Worm (Caenorhabditis elegans) whole organism, young adult: Measurements from ENCODE around the gene F53A9.9.
A peak's percentile ranks its signal among the peaks of the same experiment; 100 is the strongest.

ENCODE experiments used
- B0035.1 ChIP-seq: sonication (generic microtip); optimal IDR thresholded peaks from 2 replicates; lab custom pipeline; 2016; ENCODE audit warnings: missing genetic modification characterization, mild to moderate bottlenecking, missing compliant biosample characterization, missing genotype, missing genetic modification reagents
- F22D6.2 ChIP-seq: sonication (generic microtip); optimal IDR thresholded peaks from 2 replicates; lab custom pipeline; 2016; ENCODE audit warnings: mild to moderate bottlenecking, missing genetic modification characterization, missing compliant biosample characterization
- T26A5.8 ChIP-seq: sonication (generic microtip); optimal IDR thresholded peaks from 2 replicates; lab custom pipeline; 2016; ENCODE audit warnings: missing genetic modification characterization, missing compliant biosample characterization
- Y53F4B.3 ChIP-seq: fragments of 200-800 bp; sonication (Bioruptor generic); IDR thresholded peaks from 2 replicates; pipeline ENCODE4 v1.3.6; 2022; ENCODE audit warnings: missing genetic modification reagents, missing genetic modification characterization, missing compliant biosample characterization
- Y53G8AR.9 ChIP-seq: fragments of 200-800 bp; sonication (Bioruptor generic); conservative IDR thresholded peaks from 2 replicates; pipeline ENCODE4 v1.3.6; 2022; ENCODE audit warnings: missing genetic modification reagents, missing genetic modification characterization, missing compliant biosample characterization
- Y56A3A.18 ChIP-seq: fragments of 200-800 bp; sonication (Bioruptor generic); IDR thresholded peaks from 2 replicates; pipeline ENCODE4 v1.3.6; 2022; ENCODE audit warnings: missing genetic modification reagents, missing genetic modification characterization, missing compliant biosample characterization
- Y67H2A.10 ChIP-seq: fragments of 200-800 bp; sonication (Bioruptor generic); conservative IDR thresholded peaks from 2 replicates; pipeline ENCODE4 v1.3.6; 2022; ENCODE audit warnings: missing genetic modification reagents, missing genetic modification characterization, missing compliant biosample characterization
- aptf-3 ChIP-seq: fragments of 200-800 bp; sonication (Bioruptor generic); IDR thresholded peaks from 2 replicates; pipeline ENCODE4 v1.3.6; 2022; ENCODE audit warnings: missing genetic modification characterization, missing compliant biosample characterization
- attf-6 ChIP-seq: fragments of 200-800 bp; sonication (Bioruptor generic); IDR thresholded peaks from 2 replicates; pipeline ENCODE4 v1.3.6; 2022; ENCODE audit warnings: missing genetic modification reagents, missing genetic modification characterization, missing compliant biosample characterization
- bed-2 ChIP-seq: fragments of 200-800 bp; sonication (Bioruptor generic); IDR thresholded peaks from 2 replicates; pipeline ENCODE4 v1.3.6; 2022; ENCODE audit warnings: missing genetic modification reagents, missing genetic modification characterization, missing compliant biosample characterization
- cebp-1 ChIP-seq, 2 experiments: fragments of 200-800 bp in 1 of 2; sonication (Bioruptor generic) in 1 of 2; sonication (generic microtip) in 1 of 2; IDR thresholded peaks in 1 of 2; optimal IDR thresholded peaks in 1 of 2; 2 replicates each; pipeline versions ENCODE4 v1.3.6 to Lab custom; 2017 to 2022; ENCODE audit warnings: missing compliant biosample characterization in 2 of 2, missing genetic modification characterization in 2 of 2, mild to moderate bottlenecking in 1 of 2, missing genetic modification reagents in 1 of 2, moderate library complexity in 1 of 2
- ceh-100 ChIP-seq: fragments of 200-800 bp; sonication (Bioruptor generic); IDR thresholded peaks from 2 replicates; pipeline ENCODE4 v1.3.6; 2022; ENCODE audit warnings: missing genetic modification reagents, missing genetic modification characterization, missing compliant biosample characterization
- ceh-27 ChIP-seq: fragments of 200-800 bp; sonication (Bioruptor generic); optimal IDR thresholded peaks from 2 replicates; lab custom pipeline; 2018; ENCODE audit warnings: mild to moderate bottlenecking, missing genetic modification characterization, moderate library complexity, missing compliant biosample characterization
- ceh-40 ChIP-seq: fragments of 200-800 bp; sonication (Bioruptor generic); IDR thresholded peaks from 2 replicates; pipeline ENCODE4 v1.3.6; 2022; ENCODE audit warnings: missing genetic modification characterization, missing compliant biosample characterization
- ceh-79 ChIP-seq: sonication (generic microtip); optimal IDR thresholded peaks from 2 replicates; lab custom pipeline; 2017; ENCODE audit warnings: mild to moderate bottlenecking, missing genetic modification characterization, missing compliant biosample characterization
- die-1 ChIP-seq: sonication (generic microtip); optimal IDR thresholded peaks from 2 replicates; lab custom pipeline; 2016; ENCODE audit warnings: missing genotype, mild to moderate bottlenecking, missing genetic modification characterization, missing compliant biosample characterization
- efl-1 ChIP-seq: fragments of 150-350 bp; optimal IDR thresholded peaks from 2 replicates; lab custom pipeline; 2014; ENCODE audit warnings: missing biosample characterization, missing genetic modification reagents, missing genetic modification characterization
- egl-18 ChIP-seq: fragments of 200-800 bp; sonication (Bioruptor generic); IDR thresholded peaks from 2 replicates; pipeline ENCODE4 v1.3.6; 2022; ENCODE audit warnings: missing genetic modification reagents, missing genetic modification characterization, missing compliant biosample characterization
- hmg-1.2 ChIP-seq: fragments of 200-800 bp; sonication (Bioruptor generic); IDR thresholded peaks from 2 replicates; pipeline ENCODE4 v1.3.6; 2022; ENCODE audit warnings: missing genetic modification reagents, missing genetic modification characterization, missing compliant biosample characterization
- hsf-1 ChIP-seq: fragments of 200-800 bp; sonication (Bioruptor generic); IDR thresholded peaks from 2 replicates; pipeline ENCODE4 v1.3.6; 2022; ENCODE audit warnings: missing genetic modification reagents, missing genetic modification characterization, missing compliant biosample characterization
- lag-1 ChIP-seq: fragments of 200-800 bp; sonication (Bioruptor generic); IDR thresholded peaks from 2 replicates; pipeline ENCODE4 v1.3.6; 2022; ENCODE audit warnings: missing genetic modification reagents, missing genetic modification characterization, missing compliant biosample characterization
- let-526 ChIP-seq: fragments of 200-800 bp; sonication (Bioruptor generic); IDR thresholded peaks from 2 replicates; pipeline ENCODE4 v1.3.6; 2022; ENCODE audit warnings: missing genetic modification reagents, missing genetic modification characterization, missing compliant biosample characterization
- lin-26 ChIP-seq: fragments of 200-800 bp; sonication (Bioruptor generic); IDR thresholded peaks from 2 replicates; pipeline ENCODE4 v1.3.6; 2022; ENCODE audit warnings: missing genetic modification reagents, missing genetic modification characterization, missing compliant biosample characterization
- lin-54 ChIP-seq: fragments of 200-800 bp; sonication (Bioruptor generic); optimal IDR thresholded peaks from 2 replicates; lab custom pipeline; 2018; ENCODE audit warnings: mild to moderate bottlenecking, missing genetic modification characterization, missing compliant biosample characterization
- lsl-1 ChIP-seq: fragments of 200-800 bp; sonication (Bioruptor generic); optimal IDR thresholded peaks from 2 replicates; lab custom pipeline; 2018; ENCODE audit warnings: mild to moderate bottlenecking, missing genetic modification characterization, moderate library complexity, missing compliant biosample characterization
- lsy-27 ChIP-seq: sonication (generic microtip); optimal IDR thresholded peaks from 2 replicates; lab custom pipeline; 2017; ENCODE audit warnings: missing genetic modification characterization, mild to moderate bottlenecking, missing compliant biosample characterization, antibody characterized with exemption, missing genotype, borderline replicate concordance; ENCODE audit not compliant: insufficient read depth
- madf-3 ChIP-seq: fragments of 200-800 bp; sonication (Bioruptor generic); IDR thresholded peaks from 2 replicates; pipeline ENCODE4 v1.3.6; 2022; ENCODE audit warnings: missing genetic modification reagents, missing genetic modification characterization, missing compliant biosample characterization
- madf-6 ChIP-seq: fragments of 200-800 bp; sonication (Bioruptor generic); IDR thresholded peaks from 2 replicates; pipeline ENCODE4 v1.3.6; 2022; ENCODE audit warnings: missing genetic modification reagents, missing genetic modification characterization, missing compliant biosample characterization
- nfya-2 ChIP-seq: fragments of 200-800 bp; sonication (Bioruptor generic); IDR thresholded peaks from 2 replicates; pipeline ENCODE4 v1.3.6; 2022; ENCODE audit warnings: missing genetic modification reagents, missing genetic modification characterization, missing compliant biosample characterization
- nfyb-1 ChIP-seq: fragments of 200-800 bp; sonication (Bioruptor generic); IDR thresholded peaks from 2 replicates; pipeline ENCODE4 v1.3.6; 2022; ENCODE audit warnings: missing genetic modification reagents, missing genetic modification characterization, missing compliant biosample characterization
- nhr-27 ChIP-seq: fragments of 200-800 bp; sonication (Bioruptor generic); optimal IDR thresholded peaks from 2 replicates; lab custom pipeline; 2018; ENCODE audit warnings: mild to moderate bottlenecking, missing genetic modification characterization, moderate library complexity, missing compliant biosample characterization
- nhr-80 ChIP-seq: sonication (generic microtip); optimal IDR thresholded peaks from 2 replicates; lab custom pipeline; 2016; ENCODE audit warnings: missing genetic modification characterization, missing compliant biosample characterization
- repo-1 ChIP-seq: sonication (generic microtip); optimal IDR thresholded peaks from 2 replicates; lab custom pipeline; 2017; ENCODE audit warnings: mild to moderate bottlenecking, missing genetic modification characterization, missing compliant biosample characterization
- rpc-1 ChIP-seq, 2 experiments: fragments of 150-350 bp in 1 of 2; sonication (generic microtip) in 1 of 2; optimal IDR thresholded peaks; 2 replicates each; lab custom pipeline; 2014 to 2018; ENCODE audit warnings: missing biosample characterization in 1 of 2, missing genetic modification characterization in 1 of 2, missing genetic modification reagents in 1 of 2, missing genotype in 1 of 2
- sea-2 ChIP-seq: fragments of 200-800 bp; sonication (Bioruptor generic); IDR thresholded peaks from 2 replicates; pipeline ENCODE4 v1.3.6; 2022; ENCODE audit warnings: missing genetic modification characterization, missing compliant biosample characterization
- snpc-1.1 ChIP-seq: sonication (generic microtip); optimal IDR thresholded peaks from 2 replicates; lab custom pipeline; 2017; ENCODE audit warnings: missing genetic modification characterization, mild to moderate bottlenecking, missing compliant biosample characterization, antibody characterized with exemption, moderate library complexity, missing genotype, missing genetic modification reagents; ENCODE audit not compliant: insufficient read depth
- snpc-3.4 ChIP-seq: sonication (generic microtip); optimal IDR thresholded peaks from 2 replicates; lab custom pipeline; 2017; ENCODE audit warnings: missing genetic modification characterization, mild to moderate bottlenecking, missing compliant biosample characterization, antibody characterized with exemption, moderate library complexity, missing genotype, missing genetic modification reagents
- snpc-4 ChIP-seq, 5 experiments: fragments of 150-350 bp in 1 of 5; sonication (generic microtip) in 4 of 5; optimal IDR thresholded peaks; 2 replicates each; lab custom pipeline; 2014 to 2018; ENCODE audit warnings: missing genetic modification characterization in 5 of 5, missing biosample characterization in 3 of 5, antibody characterized with exemption in 2 of 5, mild to moderate bottlenecking in 2 of 5, missing compliant biosample characterization in 2 of 5, missing genotype in 2 of 5, moderate library complexity in 2 of 5, missing genetic modification reagents in 1 of 5
- tbx-9 ChIP-seq: sonication (generic microtip); optimal IDR thresholded peaks from 2 replicates; lab custom pipeline; 2016; ENCODE audit warnings: borderline replicate concordance, missing genetic modification characterization, inconsistent platforms, missing compliant biosample characterization

The F53A9.9 gene

DNA sequence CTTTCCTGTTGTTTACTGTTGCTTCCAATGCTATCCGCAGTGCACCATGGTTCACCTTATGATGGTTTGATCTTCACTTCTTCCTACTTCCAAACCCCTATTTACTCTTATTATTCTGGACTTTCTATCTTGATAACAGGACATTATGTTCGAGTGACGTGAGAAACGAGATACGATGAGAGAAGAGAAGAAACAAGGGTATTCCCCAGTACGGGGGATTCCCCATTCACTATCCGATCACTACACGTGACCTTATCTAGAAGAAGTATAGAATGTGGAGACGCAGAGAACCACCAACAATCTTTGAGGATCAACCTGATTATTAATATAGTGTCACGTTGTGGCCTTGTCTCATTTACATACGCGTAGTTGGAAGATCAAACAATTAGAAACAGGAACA is 32.0 kb upstream of the F53A9.9 start:
- no peak for TF ChIP-seq madf-6
- TF ChIP-seq lin-54 (GFP tag; lab: Kevin White, UChicago), result no peak
- no peak for TF ChIP-seq ceh-79 (tag; lab: Kevin White, UChicago)
- TF ChIP-seq lin-26, result 0 out of 2 replicates have a peak, but pooled peaks have one; percentile 37
- no peak for TF ChIP-seq madf-3
- no peak for TF ChIP-seq Y53G8AR.9
- TF ChIP-seq efl-1 (GFP tag; lab: Kevin White, UChicago), result no peak

DNA sequence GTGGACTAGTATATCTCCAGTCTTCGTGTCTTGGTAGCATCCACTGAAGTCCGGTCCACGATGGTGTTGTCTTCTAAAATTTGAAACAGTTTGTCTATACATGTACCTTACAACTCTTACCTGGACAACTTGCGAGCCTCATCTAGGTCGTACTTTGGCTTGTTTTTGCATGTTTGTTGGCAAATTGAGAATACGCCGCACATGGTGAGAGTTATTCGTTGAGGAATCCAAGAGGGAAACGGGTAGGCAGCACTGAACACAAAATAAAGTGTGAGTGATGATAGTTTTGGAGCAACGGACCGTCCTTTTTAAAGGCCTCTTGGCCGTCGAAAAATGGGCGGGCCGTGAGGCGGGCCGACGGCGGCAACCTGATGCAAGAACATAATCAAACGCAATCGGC is 30.1 kb upstream of the F53A9.9 start, which contains the start of gene asns-2:
TSS of gene asns-2 (minus strand) at position 282 of the 400 bp plus-strand sequence.
- TF ChIP-seq lsl-1 (GFP tag; lab: Kevin White, UChicago) (no peak), Y53F4B.3 (GFP tag; lab: Robert Waterston, UW) (no peak), hmg-1.2 (GFP tag; lab: Robert Waterston, UW) (no peak), ceh-27 (no peak), bed-2 (no peak), repo-1 (tag; lab: Kevin White, UChicago) (no peak), ceh-100 (GFP tag; lab: Robert Waterston, UW) (no peak), snpc-3.4 (no peak), ceh-40 (no peak), ceh-79 (tag; lab: Kevin White, UChicago) (no peak), sea-2 (GFP tag; lab: Robert Waterston, UW) (no peak), nhr-27 (tag; lab: Kevin White, UChicago) (no peak), Y67H2A.10 (GFP tag; lab: Robert Waterston, UW) (no peak), attf-6 (GFP tag; lab: Robert Waterston, UW) (no peak)

- TF ChIP-seq hsf-1 (GFP tag; lab: Robert Waterston, UW) (no peak), aptf-3 (no peak), nfya-2 (GFP tag; lab: Robert Waterston, UW) (no peak), nhr-80 (tag; lab: Kevin White, UChicago) (peak; percentile 63), snpc-1.1 (tag; lab: Kevin White, UChicago) (no peak), cebp-1 (GFP tag; IDR thresholded peaks at IDR 0.05; lab: Robert Waterston, UW) (no peak), cebp-1 (tag; optimal IDR thresholded peaks at IDR 0.05; lab: Kevin White, UChicago) (peak; percentile 4)
- TF ChIP-seq, all 124 proteins: peak for 2
These were observed 29.7 kb upstream of the F53A9.9 start for ce11 chrX:8750209-8750608.

ce11 chrX:8745524-8745923 is 25.0 kb upstream of the F53A9.9 start:
- TF ChIP-seq T26A5.8 (no peak), Y56A3A.18 (GFP tag; lab: Robert Waterston, UW) (no peak), F22D6.2 (tag; lab: Kevin White, UChicago) (no peak), die-1 (tag; lab: Kevin White, UChicago) (no peak), let-526 (GFP tag; lab: Robert Waterston, UW) (no peak)
- TF ChIP-seq, all 124 proteins: peak for 0

DNA sequence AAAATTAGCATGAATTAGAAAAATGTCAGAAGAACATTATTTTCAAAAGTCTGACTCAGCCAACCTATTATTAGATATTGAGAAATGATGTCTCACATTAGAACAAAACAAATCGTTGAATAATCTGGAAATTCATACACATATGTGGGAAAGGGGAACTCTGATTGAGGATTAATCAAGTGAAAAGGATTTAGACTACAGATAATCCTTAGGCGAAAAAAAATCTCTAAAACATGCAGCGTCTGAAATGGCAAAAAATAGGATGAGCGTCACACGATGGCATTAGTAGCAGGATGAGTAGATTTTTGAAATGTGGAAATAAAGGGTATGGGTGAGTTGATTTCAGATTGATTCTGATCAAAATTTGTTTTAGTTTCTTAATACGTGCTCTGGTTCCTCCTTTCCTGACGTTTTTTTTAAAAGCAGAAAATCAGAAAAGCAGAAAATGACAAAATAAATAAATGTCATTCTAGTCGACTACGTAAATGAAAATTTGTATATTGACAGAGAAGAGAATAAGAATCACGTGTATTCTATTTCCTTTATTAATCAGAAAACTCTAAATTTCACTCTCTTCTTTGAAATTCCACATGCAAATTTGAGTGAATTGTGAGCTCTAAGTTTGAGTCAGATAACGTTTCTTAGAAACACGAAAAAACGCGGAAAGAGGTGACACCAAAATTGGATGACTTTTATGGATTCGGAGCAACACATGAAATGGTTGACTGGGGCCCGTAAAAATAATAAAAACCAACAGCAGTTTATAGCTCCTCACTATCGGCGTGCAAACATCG is 23.8 kb upstream of the F53A9.9 start:
- TF ChIP-seq tbx-9 (no peak), egl-18 (GFP tag; lab: Robert Waterston, UW) (no peak), Y67H2A.10 (GFP tag; lab: Robert Waterston, UW) (no peak), B0035.1 (no peak), nfyb-1 (GFP tag; lab: Robert Waterston, UW) (no peak), lsy-27 (no peak), lag-1 (GFP tag; lab: Robert Waterston, UW) (no peak), rpc-1 (optimal IDR thresholded peaks at IDR 0.05; lab: Kevin White, UChicago) (no peak), rpc-1 (tag; optimal IDR thresholded peaks at IDR 0.05; lab: Kevin White, UChicago) (no peak), repo-1 (tag; lab: Kevin White, UChicago) (no peak), snpc-4 (GFP tag; optimal IDR thresholded peaks at IDR 0.05; lab: Kevin White, UChicago) (no peak), snpc-4 (tag; optimal IDR thresholded peaks at IDR 0.05; lab: Kevin White, UChicago) (no peak)
- TF ChIP-seq, all 124 proteins: peak for 0
